Worm (Caenorhabditis elegans) whole organism, L4 larva: Measurements from ENCODE around the gene imb-2.

ENCODE experiments used
- F26F4.8 ChIP-seq: fragments of 200-800 bp; sonication (Bioruptor generic); conservative IDR thresholded peaks from 2 replicates; pipeline ENCODE4 v1.3.6; 2022; ENCODE audit warnings: missing genetic modification characterization, missing compliant biosample characterization
- F44E2.7 ChIP-seq: fragments of 200-800 bp; sonication (Bioruptor generic); IDR thresholded peaks from 2 replicates; pipeline ENCODE4 v2.1.2; 2022; ENCODE audit warnings: missing genetic modification characterization, missing compliant biosample characterization
- Y105C5A.15 ChIP-seq: fragments of 200-800 bp; sonication (Bioruptor generic); IDR thresholded peaks from 2 replicates; pipeline ENCODE4 v1.3.6; 2022; ENCODE audit warnings: missing genetic modification characterization, missing compliant biosample characterization
- Y48G9A.11 ChIP-seq: fragments of 200-800 bp; sonication (Bioruptor generic); IDR thresholded peaks from 2 replicates; pipeline ENCODE4 v1.3.6; 2022; ENCODE audit warnings: missing genetic modification reagents, missing genetic modification characterization, missing compliant biosample characterization
- Y75B8A.6 ChIP-seq: fragments of 200-800 bp; sonication (Bioruptor generic); IDR thresholded peaks from 2 replicates; pipeline ENCODE4 v1.3.6; 2022; ENCODE audit warnings: missing genetic modification reagents, missing genetic modification characterization, missing compliant biosample characterization
- ZK337.2 ChIP-seq: fragments of 200-800 bp; sonication (Bioruptor generic); IDR thresholded peaks from 2 replicates; pipeline ENCODE4 v1.3.6; 2022; ENCODE audit warnings: missing genetic modification reagents, missing genetic modification characterization, missing compliant biosample characterization
- aha-1 ChIP-seq: fragments of 150-350 bp; peaks from one replicate; lab custom pipeline; 2014; ENCODE audit warnings: missing biosample characterization, missing genetic modification characterization
- aly-2 ChIP-seq: sonication (generic microtip); optimal IDR thresholded peaks from 2 replicates; lab custom pipeline; 2018; ENCODE audit warnings: missing biosample characterization, missing genetic modification characterization
- ama-1 ChIP-seq: fragments of 150-350 bp; optimal IDR thresholded peaks from 2 replicates; lab custom pipeline; 2014; ENCODE audit warnings: inconsistent platforms, mixed read lengths
- ceh-28 ChIP-seq: fragments of 150-350 bp; optimal IDR thresholded peaks from 2 replicates; lab custom pipeline; 2014; ENCODE audit warnings: missing biosample characterization, missing genetic modification reagents, missing genetic modification characterization
- ceh-62 ChIP-seq: sonication (generic microtip); optimal IDR thresholded peaks from 2 replicates; lab custom pipeline; 2017; ENCODE audit warnings: missing biosample characterization, missing genetic modification characterization
- ces-1 ChIP-seq: fragments of 150-350 bp; sonication (generic microtip); optimal IDR thresholded peaks from 4 replicates; lab custom pipeline; 2014; ENCODE audit warnings: missing biosample characterization, missing genetic modification reagents, missing genetic modification characterization
- daf-12 ChIP-seq: fragments of 150-350 bp; optimal IDR thresholded peaks from 2 replicates; lab custom pipeline; 2014; ENCODE audit warnings: missing biosample characterization, missing genetic modification reagents, missing genetic modification characterization
- daf-19 ChIP-seq: fragments of 200-800 bp; sonication (Bioruptor generic); conservative IDR thresholded peaks from 2 replicates; pipeline ENCODE4 v1.3.6; 2022; ENCODE audit warnings: missing genetic modification characterization, missing compliant biosample characterization
- dmd-9 ChIP-seq: fragments of 200-800 bp; sonication (Bioruptor generic); IDR thresholded peaks from 2 replicates; pipeline ENCODE4 v1.3.6; 2022; ENCODE audit warnings: missing genetic modification reagents, missing genetic modification characterization, missing compliant biosample characterization
- dve-1 ChIP-seq: sonication (generic microtip); optimal IDR thresholded peaks from 2 replicates; lab custom pipeline; 2017; ENCODE audit warnings: antibody characterized with exemption, mild to moderate bottlenecking, missing genetic modification characterization, missing compliant biosample characterization; ENCODE audit not compliant: insufficient read depth
- egl-27 ChIP-seq: sonication (generic microtip); optimal IDR thresholded peaks from 3 replicates; lab custom pipeline; 2017; ENCODE audit warnings: missing biosample characterization, missing genetic modification reagents, missing genetic modification characterization
- egl-43 ChIP-seq: fragments of 200-800 bp; sonication (Bioruptor generic); IDR thresholded peaks from 2 replicates; pipeline ENCODE4 v1.3.6; 2022; ENCODE audit warnings: missing genetic modification reagents, missing genetic modification characterization, missing compliant biosample characterization
- fos-1 ChIP-seq: fragments of 150-350 bp; optimal IDR thresholded peaks from 2 replicates; lab custom pipeline; 2014; ENCODE audit warnings: missing biosample characterization, missing genetic modification characterization
- gei-8 ChIP-seq: fragments of 200-800 bp; sonication (Bioruptor generic); optimal IDR thresholded peaks from 2 replicates; lab custom pipeline; 2018; ENCODE audit warnings: mild to moderate bottlenecking, missing genetic modification characterization, missing compliant biosample characterization
- lin-38 ChIP-seq: fragments of 200-800 bp; sonication (Bioruptor generic); IDR thresholded peaks from 2 replicates; pipeline ENCODE4 v1.3.6; 2022; ENCODE audit warnings: missing genetic modification reagents, missing genetic modification characterization, missing compliant biosample characterization
- lir-3 ChIP-seq: sonication (generic microtip); optimal IDR thresholded peaks from 2 replicates; lab custom pipeline; 2016; ENCODE audit warnings: mild to moderate bottlenecking, missing genetic modification characterization, missing compliant biosample characterization
- lsy-2 ChIP-seq, 2 experiments: fragments of 150-350 bp in 1 of 2; sonication (generic microtip) in 1 of 2; optimal IDR thresholded peaks; 2 replicates each; lab custom pipeline; 2014 to 2017; ENCODE audit warnings: missing biosample characterization in 2 of 2, missing genetic modification characterization in 2 of 2
- mdl-1 ChIP-seq, 2 experiments: fragments of 150-350 bp in 1 of 2; sonication (generic microtip) in 1 of 2; optimal IDR thresholded peaks; 2 replicates each; lab custom pipeline; 2014 to 2017; ENCODE audit warnings: missing biosample characterization in 2 of 2, missing genetic modification characterization in 2 of 2
- mdt-29 ChIP-seq: fragments of 200-800 bp; sonication (Bioruptor generic); IDR thresholded peaks from 2 replicates; pipeline ENCODE4 v1.3.6; 2022; ENCODE audit warnings: missing genetic modification reagents, missing genetic modification characterization, missing compliant biosample characterization
- mep-1 ChIP-seq: fragments of 150-350 bp; sonication (generic microtip); optimal IDR thresholded peaks from 3 replicates; lab custom pipeline; 2014; ENCODE audit warnings: missing biosample characterization, missing genetic modification characterization
- mes-2 ChIP-seq: sonication (generic microtip); optimal IDR thresholded peaks from 2 replicates; lab custom pipeline; 2016; ENCODE audit warnings: missing genotype, mild to moderate bottlenecking, missing genetic modification characterization, missing compliant biosample characterization; ENCODE audit not compliant: poor library complexity, severe bottlenecking
- mxl-2 ChIP-seq: fragments of 200-800 bp; sonication (Bioruptor generic); conservative IDR thresholded peaks from 2 replicates; pipeline ENCODE4 v1.3.6; 2022; ENCODE audit warnings: missing genetic modification reagents, missing genetic modification characterization, missing compliant biosample characterization
- nhr-10 ChIP-seq: fragments of 150-350 bp; optimal IDR thresholded peaks from 2 replicates; lab custom pipeline; 2014; ENCODE audit warnings: missing biosample characterization, missing genetic modification characterization
- nhr-102 ChIP-seq: sonication (generic microtip); optimal IDR thresholded peaks from 2 replicates; lab custom pipeline; 2016; ENCODE audit warnings: mild to moderate bottlenecking, missing genetic modification characterization, moderate library complexity, missing compliant biosample characterization
- nhr-111 ChIP-seq: fragments of 200-800 bp; sonication (Bioruptor generic); optimal IDR thresholded peaks from 2 replicates; lab custom pipeline; 2018; ENCODE audit warnings: mild to moderate bottlenecking, missing genetic modification characterization, missing compliant biosample characterization
- nhr-237 ChIP-seq: sonication (generic microtip); optimal IDR thresholded peaks from 2 replicates; lab custom pipeline; 2017; ENCODE audit warnings: missing biosample characterization, missing genetic modification characterization
- nhr-28 ChIP-seq: fragments of 150-350 bp; optimal IDR thresholded peaks from 2 replicates; lab custom pipeline; 2014; ENCODE audit warnings: missing biosample characterization, missing genetic modification characterization
- nhr-41 ChIP-seq: fragments of 200-800 bp; sonication (Bioruptor generic); IDR thresholded peaks from 2 replicates; pipeline ENCODE4 v1.3.6; 2022; ENCODE audit warnings: missing genetic modification reagents, missing genetic modification characterization, missing compliant biosample characterization
- nhr-42 ChIP-seq: fragments of 200-800 bp; sonication (Bioruptor generic); IDR thresholded peaks from 2 replicates; pipeline ENCODE4 v1.3.6; 2022; ENCODE audit warnings: missing genetic modification characterization, missing compliant biosample characterization
- nhr-48 ChIP-seq: sonication (generic microtip); optimal IDR thresholded peaks from 2 replicates; lab custom pipeline; 2016; ENCODE audit warnings: mild to moderate bottlenecking, missing genetic modification characterization, missing compliant biosample characterization
- nhr-76 ChIP-seq: fragments of 150-350 bp; optimal IDR thresholded peaks from 2 replicates; lab custom pipeline; 2014; ENCODE audit warnings: missing biosample characterization, missing genetic modification characterization
- php-3 ChIP-seq: fragments of 200-800 bp; sonication (Bioruptor generic); IDR thresholded peaks from 2 replicates; pipeline ENCODE4 v1.3.6; 2022; ENCODE audit warnings: missing genetic modification reagents, missing genetic modification characterization, missing compliant biosample characterization
- pqm-1 ChIP-seq: sonication (generic microtip); optimal IDR thresholded peaks from 2 replicates; lab custom pipeline; 2017; ENCODE audit warnings: missing biosample characterization, missing genetic modification characterization
- set-16 ChIP-seq: fragments of 200-800 bp; sonication (Bioruptor generic); IDR thresholded peaks from 2 replicates; pipeline ENCODE4 v1.3.6; 2022; ENCODE audit warnings: missing genetic modification reagents, missing genetic modification characterization, missing compliant biosample characterization
- snpc-1.2 ChIP-seq: fragments of 200-800 bp; sonication (Bioruptor generic); IDR thresholded peaks from 2 replicates; pipeline ENCODE4 v1.3.6; 2022; ENCODE audit warnings: missing genetic modification reagents, missing genetic modification characterization, missing compliant biosample characterization
- spr-3 ChIP-seq: fragments of 200-800 bp; sonication (Bioruptor generic); optimal IDR thresholded peaks from 2 replicates; lab custom pipeline; 2018; ENCODE audit warnings: mild to moderate bottlenecking, missing genetic modification characterization, missing compliant biosample characterization
- tag-97 ChIP-seq: fragments of 200-800 bp; sonication (Bioruptor generic); IDR thresholded peaks from 2 replicates; pipeline ENCODE4 v1.3.6; 2022; ENCODE audit warnings: missing genetic modification characterization, missing compliant biosample characterization
- tra-1 ChIP-seq: fragments of 200-800 bp; sonication (Bioruptor generic); IDR thresholded peaks from 2 replicates; pipeline ENCODE4 v1.3.6; 2022; ENCODE audit warnings: missing genetic modification reagents, missing genetic modification characterization, missing compliant biosample characterization
- unc-39 ChIP-seq: sonication (generic microtip); optimal IDR thresholded peaks from 2 replicates; lab custom pipeline; 2017; ENCODE audit warnings: missing biosample characterization, missing genetic modification characterization
- unc-62 ChIP-seq, 3 experiments: fragments of 150-350 bp in 1 of 3; sonication (generic microtip); optimal IDR thresholded peaks in 2 of 3; peaks in 1 of 3; 1 replicate in 1 of 3; 2 replicates in 2 of 3; lab custom pipeline; 2014 to 2017; ENCODE audit warnings: missing biosample characterization in 3 of 3, missing genetic modification characterization in 3 of 3, missing genetic modification reagents in 3 of 3, missing genotype in 1 of 3
- zag-1 ChIP-seq: fragments of 150-350 bp; optimal IDR thresholded peaks from 2 replicates; lab custom pipeline; 2014; ENCODE audit warnings: missing biosample characterization, missing genetic modification characterization
- zfp-2 ChIP-seq: sonication (generic microtip); optimal IDR thresholded peaks from 2 replicates; lab custom pipeline; 2016; ENCODE audit warnings: mild to moderate bottlenecking, missing genetic modification characterization, missing compliant biosample characterization
- zfp-3 ChIP-seq: fragments of 200-800 bp; sonication (Bioruptor generic); conservative IDR thresholded peaks from 2 replicates; pipeline ENCODE4 v1.3.6; 2022; ENCODE audit warnings: missing genetic modification reagents, missing genetic modification characterization, missing compliant biosample characterization
- zip-11 ChIP-seq: fragments of 200-800 bp; sonication (Bioruptor generic); IDR thresholded peaks from 2 replicates; pipeline ENCODE4 v1.3.6; 2022; ENCODE audit warnings: missing genetic modification characterization, missing compliant biosample characterization
- zip-2 ChIP-seq: fragments of 150-350 bp; optimal IDR thresholded peaks from 2 replicates; lab custom pipeline; 2014; ENCODE audit warnings: missing biosample characterization, missing genetic modification characterization
- ztf-7 ChIP-seq: fragments of 150-350 bp; optimal IDR thresholded peaks from 2 replicates; lab custom pipeline; 2014; ENCODE audit warnings: missing biosample characterization, missing genetic modification characterization

Gene imb-2

DNA sequence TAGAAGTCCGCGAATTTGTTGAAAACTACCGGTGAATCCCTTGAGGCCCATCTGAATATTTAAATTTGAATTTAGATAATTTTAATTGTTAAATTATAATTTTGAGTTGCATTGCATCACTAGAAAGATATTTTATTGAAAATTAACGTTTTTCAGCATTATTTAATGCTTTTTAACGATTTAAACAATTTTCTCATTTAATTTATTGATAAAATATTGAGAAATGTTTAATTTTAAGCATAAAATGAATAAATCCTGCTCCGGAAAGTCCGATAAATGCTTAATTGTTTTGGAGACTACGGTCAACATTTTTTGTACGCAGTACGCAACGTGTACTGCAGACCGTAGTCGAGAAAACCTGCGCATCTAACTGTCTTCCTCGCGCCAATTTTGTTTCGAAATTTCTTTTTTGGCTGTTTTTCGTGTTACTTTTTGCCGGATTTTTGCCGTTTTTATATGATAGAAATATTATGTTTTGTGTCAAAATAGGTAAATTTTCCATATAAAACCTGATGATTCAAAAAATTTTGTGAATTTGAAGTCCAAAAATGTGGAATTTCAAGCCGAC is 16.1 kb upstream of the imb-2 start, which contains the start of the genes Y54G11A.17, lin-7 and elof-1 (continued):
- TF ChIP-seq unc-62 (GFP tag; optimal IDR thresholded peaks at IDR 0.05 in 1 of 2; lab: Kevin White, UChicago): no peak
- TF ChIP-seq unc-62 (tag; optimal IDR thresholded peaks at IDR 0.05; lab: Kevin White, UChicago): no peak
- TF ChIP-seq ces-1 (GFP tag; lab: Kevin White, UChicago): no peak
- TF ChIP-seq unc-39 (tag; lab: Kevin White, UChicago): no peak
- TF ChIP-seq daf-12 (tag; lab: Kevin White, UChicago): no peak
- TF ChIP-seq ceh-28: no peak
- peak in 1 of 2 experiments; percentile 58 for TF ChIP-seq mdl-1 (tag; optimal IDR thresholded peaks at IDR 0.05; lab: Kevin White, UChicago)
- TF ChIP-seq php-3 (GFP tag; lab: Robert Waterston, UW): 0 out of 2 replicates have a peak, but pooled peaks have one; percentile 14
- TF ChIP-seq mxl-2 (GFP tag; lab: Robert Waterston, UW): no peak
- TF ChIP-seq aly-2 (tag; lab: Kevin White, UChicago): no peak
- peak; percentile 9 for TF ChIP-seq nhr-102 (tag; lab: Kevin White, UChicago)
- peak; percentile 97 to 100 for TF ChIP-seq lsy-2 (tag; optimal IDR thresholded peaks at IDR 0.05; lab: Kevin White, UChicago)
- TF ChIP-seq lir-3 (tag; lab: Kevin White, UChicago): no peak
- no peak for TF ChIP-seq Y105C5A.15 (GFP tag; lab: Robert Waterston, UW)
- TF ChIP-seq ztf-7 (tag; lab: Kevin White, UChicago): peak; percentile 74
- no peak for TF ChIP-seq pqm-1 (tag; lab: Kevin White, UChicago)
- peak; percentile 83 for TF ChIP-seq lin-38 (GFP tag; lab: Robert Waterston, UW)
- TF ChIP-seq aha-1: peak; percentile 88
- no peak for TF ChIP-seq fos-1
- TF ChIP-seq nhr-41: no peak
- no peak for TF ChIP-seq tag-97 (GFP tag; lab: Robert Waterston, UW)
- no peak for TF ChIP-seq F44E2.7
- no peak for TF ChIP-seq nhr-111 (GFP tag; lab: Kevin White, UChicago)
- TF ChIP-seq Y75B8A.6 (GFP tag; lab: Robert Waterston, UW): no peak
- no peak for TF ChIP-seq nhr-76 (tag; lab: Kevin White, UChicago)
- peak; percentile 88 for TF ChIP-seq ama-1 (lab: Kevin White, UChicago)
- TF ChIP-seq tra-1: no peak
- TF ChIP-seq zag-1 (tag; lab: Kevin White, UChicago): no peak
- no peak for TF ChIP-seq dmd-9 (GFP tag; lab: Robert Waterston, UW)
- no peak for TF ChIP-seq set-16
- TF ChIP-seq ZK337.2: no peak
- TF ChIP-seq mdt-29: no peak
- no peak for TF ChIP-seq zip-2 (tag; lab: Kevin White, UChicago)
- TF ChIP-seq zfp-3 (GFP tag; lab: Robert Waterston, UW): no peak
- no peak for TF ChIP-seq F26F4.8 (GFP tag; lab: Robert Waterston, UW)
- TF ChIP-seq nhr-28 (tag; lab: Kevin White, UChicago): peak; percentile 60
- TF ChIP-seq egl-27 (tag; lab: Kevin White, UChicago): no peak
- TF ChIP-seq egl-43 (GFP tag; lab: Robert Waterston, UW): no peak
- TF ChIP-seq nhr-237 (tag; lab: Kevin White, UChicago): no peak
- no peak for TF ChIP-seq snpc-1.2 (GFP tag; lab: Robert Waterston, UW)
- TF ChIP-seq nhr-42 (GFP tag; lab: Robert Waterston, UW): peak; percentile 89
- TF ChIP-seq Y48G9A.11 (GFP tag; lab: Robert Waterston, UW): no peak
- peak; percentile 92 for TF ChIP-seq mes-2 (tag; lab: Kevin White, UChicago)
- peak; percentile 68 for TF ChIP-seq zfp-2 (tag; lab: Kevin White, UChicago)
- TF ChIP-seq daf-19: no peak
- no peak for TF ChIP-seq nhr-10 (tag; lab: Kevin White, UChicago)
- TF ChIP-seq mep-1 (tag; lab: Kevin White, UChicago): peak; percentile 90
- no peak for TF ChIP-seq spr-3
- TF ChIP-seq gei-8: no peak
- TF ChIP-seq nhr-48 (tag; lab: Kevin White, UChicago): peak; percentile 1
- TF ChIP-seq ceh-62 (tag; lab: Kevin White, UChicago): no peak
- TF ChIP-seq zip-11: no peak
- peak; percentile 87 for TF ChIP-seq dve-1
